Fruit fly (Drosophila melanogaster) whole organism, prepupa: ENCODE measurements around the gene mxt.

Experiments used
- Blimp-1 ChIP-seq: fragments of 200-800 bp; sonication (Bioruptor generic); optimal IDR thresholded peaks from 3 replicates; lab custom pipeline; 2017; ENCODE audit warnings: missing biosample characterization, missing genetic modification characterization, mild to moderate bottlenecking, moderate library complexity, missing genetic modification reagents
- CG10631 ChIP-seq: fragments of 200-800 bp; sonication (Bioruptor generic); optimal IDR thresholded peaks from 2 replicates; lab custom pipeline; 2016; ENCODE audit warnings: missing biosample characterization, missing genetic modification characterization
- CG11294 ChIP-seq: fragments of 200-800 bp; sonication (Bioruptor generic); IDR thresholded peaks from 2 replicates; pipeline ENCODE4 v1.3.6; 2022; ENCODE audit warnings: missing biosample characterization, missing genetic modification characterization
- CG11762 ChIP-seq: fragments of 200-800 bp; sonication (Bioruptor generic); optimal IDR thresholded peaks from 3 replicates; lab custom pipeline; 2016; ENCODE audit warnings: missing biosample characterization, missing genetic modification characterization; ENCODE audit not compliant: insufficient read depth
- CG11902 ChIP-seq: fragments of 200-800 bp; sonication (Bioruptor generic); optimal IDR thresholded peaks from 3 replicates; lab custom pipeline; 2016; ENCODE audit warnings: missing biosample characterization, missing genetic modification characterization
- CG1621 ChIP-seq: fragments of 200-800 bp; sonication (Bioruptor generic); optimal IDR thresholded peaks from 3 replicates; lab custom pipeline; 2018; ENCODE audit warnings: missing biosample characterization, mild to moderate bottlenecking, missing genetic modification characterization
- CG16779 ChIP-seq: fragments of 200-800 bp; sonication (Bioruptor generic); optimal IDR thresholded peaks from 3 replicates; lab custom pipeline; 2017; ENCODE audit warnings: missing biosample characterization, mild to moderate bottlenecking, missing genetic modification characterization
- CG3032 ChIP-seq: fragments of 200-800 bp; optimal IDR thresholded peaks from 2 replicates; lab custom pipeline; 2019; ENCODE audit warnings: missing biosample characterization, mild to moderate bottlenecking, missing genetic modification characterization, moderate library complexity
- CG31627 ChIP-seq: fragments of 200-800 bp; sonication (Bioruptor generic); optimal IDR thresholded peaks from 3 replicates; lab custom pipeline; 2016; ENCODE audit warnings: missing biosample characterization, missing genetic modification characterization
- CG3919 ChIP-seq: fragments of 200-800 bp; sonication (Bioruptor generic); optimal IDR thresholded peaks from 3 replicates; lab custom pipeline; 2016; ENCODE audit warnings: missing biosample characterization, missing genetic modification characterization
- CG4318 ChIP-seq: fragments of 200-800 bp; sonication (Bioruptor generic); optimal IDR thresholded peaks from 3 replicates; lab custom pipeline; 2017; ENCODE audit warnings: missing biosample characterization, mild to moderate bottlenecking, missing genetic modification characterization
- CG6163 ChIP-seq: fragments of 200-800 bp; sonication (Bioruptor generic); IDR thresholded peaks from 3 replicates; pipeline ENCODE4 v1.3.6; 2022; ENCODE audit warnings: missing biosample characterization, missing genetic modification characterization
- CG6792 ChIP-seq: fragments of 200-800 bp; sonication (Bioruptor generic); optimal IDR thresholded peaks from 3 replicates; lab custom pipeline; 2016; ENCODE audit warnings: missing biosample characterization, missing genetic modification characterization
- CG6808 ChIP-seq: fragments of 200-800 bp; sonication (Bioruptor generic); optimal IDR thresholded peaks from 3 replicates; lab custom pipeline; 2017; ENCODE audit warnings: missing biosample characterization, missing genetic modification characterization, mild to moderate bottlenecking, moderate library complexity, missing genetic modification reagents
- CG6854 ChIP-seq: fragments of 200-800 bp; sonication (Bioruptor generic); optimal IDR thresholded peaks from 2 replicates; lab custom pipeline; 2017; ENCODE audit warnings: missing biosample characterization, mild to moderate bottlenecking, missing genetic modification characterization
- CG7368 ChIP-seq: fragments of 200-800 bp; sonication (Bioruptor generic); optimal IDR thresholded peaks from 3 replicates; lab custom pipeline; 2016; ENCODE audit warnings: missing biosample characterization, missing genetic modification characterization
- CG8319 ChIP-seq: fragments of 200-800 bp; sonication (Bioruptor generic); optimal IDR thresholded peaks from 3 replicates; lab custom pipeline; 2016; ENCODE audit warnings: missing biosample characterization, missing genetic modification characterization
- CG8632 ChIP-seq: fragments of 200-800 bp; sonication (Bioruptor generic); optimal IDR thresholded peaks from 3 replicates; lab custom pipeline; 2016; ENCODE audit warnings: missing biosample characterization, missing genetic modification characterization
- Eip75B ChIP-seq: fragments of 200-800 bp; sonication (Bioruptor generic); optimal IDR thresholded peaks from 3 replicates; lab custom pipeline; 2016; ENCODE audit warnings: missing biosample characterization, missing genetic modification characterization
- Eip78C ChIP-seq: fragments of 200-800 bp; sonication (Bioruptor generic); peaks from one replicate; lab custom pipeline; 2016; ENCODE audit warnings: missing biosample characterization, missing genetic modification characterization
- Eip93F ChIP-seq: fragments of 200-800 bp; sonication (Bioruptor generic); optimal IDR thresholded peaks from 2 replicates; lab custom pipeline; 2016; ENCODE audit warnings: missing biosample characterization, mild to moderate bottlenecking, missing genetic modification characterization
- Ets21C ChIP-seq: fragments of 200-800 bp; sonication (Bioruptor generic); optimal IDR thresholded peaks from 3 replicates; lab custom pipeline; 2016; ENCODE audit warnings: missing biosample characterization, missing genetic modification characterization
- Ets96B ChIP-seq: fragments of 200-800 bp; optimal IDR thresholded peaks from 2 replicates; lab custom pipeline; 2019; ENCODE audit warnings: missing biosample characterization, mild to moderate bottlenecking, missing genetic modification characterization, moderate library complexity
- Hr38 ChIP-seq: sonication (Bioruptor generic); optimal IDR thresholded peaks from 2 replicates; lab custom pipeline; 2016; ENCODE audit warnings: missing biosample characterization, missing genetic modification characterization
- Hr39 ChIP-seq: fragments of 200-800 bp; sonication (Bioruptor generic); optimal IDR thresholded peaks from 2 replicates; lab custom pipeline; 2016; ENCODE audit warnings: missing biosample characterization, missing genetic modification characterization
- Lpt ChIP-seq: fragments of 200-800 bp; sonication (Bioruptor generic); optimal IDR thresholded peaks from 3 replicates; lab custom pipeline; 2016; ENCODE audit warnings: missing biosample characterization, missing genetic modification characterization
- Met ChIP-seq: fragments of 200-800 bp; sonication (Bioruptor generic); optimal IDR thresholded peaks from 3 replicates; lab custom pipeline; 2016; ENCODE audit warnings: missing biosample characterization, missing genetic modification characterization
- OdsH ChIP-seq: fragments of 200-800 bp; sonication (Bioruptor generic); optimal IDR thresholded peaks from 3 replicates; lab custom pipeline; 2016; ENCODE audit warnings: missing biosample characterization, missing genetic modification characterization
- Smox ChIP-seq: fragments of 200-800 bp; sonication (Bioruptor generic); optimal IDR thresholded peaks from 3 replicates; lab custom pipeline; 2016; ENCODE audit warnings: missing biosample characterization, missing genetic modification characterization
- Sox102F ChIP-seq: fragments of 200-800 bp; sonication (Bioruptor generic); optimal IDR thresholded peaks from 2 replicates; lab custom pipeline; 2016; ENCODE audit warnings: missing biosample characterization, mild to moderate bottlenecking, missing genetic modification characterization
- Sox14 ChIP-seq: fragments of 200-800 bp; sonication (Bioruptor generic); optimal IDR thresholded peaks from 3 replicates; lab custom pipeline; 2016; ENCODE audit warnings: missing biosample characterization, missing genetic modification characterization
- Sox15 ChIP-seq: fragments of 200-800 bp; sonication (Bioruptor generic); optimal IDR thresholded peaks from 3 replicates; lab custom pipeline; 2016; ENCODE audit warnings: missing biosample characterization, missing genetic modification characterization
- achi ChIP-seq: fragments of 200-800 bp; sonication (Bioruptor generic); optimal IDR thresholded peaks from 3 replicates; lab custom pipeline; 2016; ENCODE audit warnings: missing biosample characterization, missing genetic modification characterization
- acj6 ChIP-seq: fragments of 200-800 bp; sonication (Bioruptor generic); optimal IDR thresholded peaks from 3 replicates; lab custom pipeline; 2016; ENCODE audit warnings: missing biosample characterization, missing genetic modification characterization
- cyc ChIP-seq: fragments of 200-800 bp; sonication (Bioruptor generic); optimal IDR thresholded peaks from 3 replicates; lab custom pipeline; 2016; ENCODE audit warnings: missing biosample characterization, missing genetic modification characterization
- dac ChIP-seq: fragments of 200-800 bp; sonication (Bioruptor generic); optimal IDR thresholded peaks from 2 replicates; lab custom pipeline; 2017; ENCODE audit warnings: missing biosample characterization, mild to moderate bottlenecking, missing genetic modification characterization
- dsx ChIP-seq: fragments of 200-800 bp; optimal IDR thresholded peaks from 3 replicates; lab custom pipeline; 2019; ENCODE audit warnings: missing biosample characterization, mild to moderate bottlenecking, missing genetic modification characterization, moderate library complexity; ENCODE audit not compliant: poor library complexity, severe bottlenecking
- eg ChIP-seq: fragments of 200-800 bp; sonication (Bioruptor generic); IDR thresholded peaks from 3 replicates; pipeline ENCODE4 v1.3.6; 2022; ENCODE audit warnings: missing biosample characterization, missing genetic modification characterization
- esn ChIP-seq: fragments of 200-800 bp; sonication (Bioruptor generic); optimal IDR thresholded peaks from 2 replicates; lab custom pipeline; 2016; ENCODE audit warnings: missing biosample characterization, mild to moderate bottlenecking, missing genetic modification characterization, moderate library complexity
- fd85E ChIP-seq: fragments of 200-800 bp; sonication (Bioruptor generic); optimal IDR thresholded peaks from 3 replicates; lab custom pipeline; 2016; ENCODE audit warnings: missing biosample characterization, missing genetic modification characterization
- fkh ChIP-seq: fragments of 200-800 bp; sonication (Bioruptor generic); optimal IDR thresholded peaks from 3 replicates; lab custom pipeline; 2017; ENCODE audit warnings: missing biosample characterization, mild to moderate bottlenecking, missing genetic modification characterization, moderate library complexity
- lz ChIP-seq: fragments of 200-800 bp; sonication (Bioruptor generic); optimal IDR thresholded peaks from 3 replicates; lab custom pipeline; 2016; ENCODE audit warnings: missing biosample characterization, missing genetic modification characterization
- net ChIP-seq: fragments of 200-800 bp; sonication (Bioruptor generic); optimal IDR thresholded peaks from 3 replicates; lab custom pipeline; 2016; ENCODE audit warnings: missing biosample characterization, missing genetic modification characterization
- salr ChIP-seq, 2 experiments: fragments of 200-800 bp; sonication (Bioruptor generic); optimal IDR thresholded peaks; 3 replicates each; lab custom pipeline; 2016 to 2018; ENCODE audit warnings: missing biosample characterization in 2 of 2, missing genetic modification characterization in 2 of 2, mild to moderate bottlenecking in 1 of 2
- spab ChIP-seq: fragments of 200-800 bp; sonication (Bioruptor generic); optimal IDR thresholded peaks from 2 replicates; lab custom pipeline; 2017; ENCODE audit warnings: missing biosample characterization, mild to moderate bottlenecking, missing genetic modification characterization, missing genetic modification reagents
- svp ChIP-seq: fragments of 200-800 bp; sonication (Bioruptor generic); peaks from one replicate; lab custom pipeline; 2016; ENCODE audit warnings: missing biosample characterization, missing genetic modification characterization

Gene mxt

dm6 chr2L:4810697-4811490 lies 36.2 kb downstream of the mxt start (continued):
- TF ChIP-seq CG16779 (tag; lab: Kevin White, UChicago): no peak
- TF ChIP-seq CG6854 (GFP tag; lab: Kevin White, UChicago): no peak
- peak; percentile 46 for TF ChIP-seq CG11762 (GFP tag; lab: Kevin White, UChicago)
- peak; percentile 57 for TF ChIP-seq Blimp-1 (GFP tag; lab: Kevin White, UChicago)
- peak; percentile 69 for TF ChIP-seq CG3032 (tag; lab: Kevin White, UChicago)
- no peak for TF ChIP-seq CG11294 (GFP tag; lab: Robert Waterston, UW)
- peak; percentile 38 for TF ChIP-seq Sox102F (GFP tag; lab: Kevin White, UChicago)
- peak; percentile 57 for TF ChIP-seq fkh
- peak; percentile 62 for TF ChIP-seq spab (GFP tag; lab: Kevin White, UChicago)
- no peak for TF ChIP-seq Hr38
- TF ChIP-seq OdsH (GFP tag; lab: Kevin White, UChicago): peak; percentile 70
- peak; percentile 72 for TF ChIP-seq Met (GFP tag; lab: Kevin White, UChicago)
- peak; percentile 50 for TF ChIP-seq Eip75B (GFP tag; lab: Kevin White, UChicago)
- no peak; the same call in 2 of the 3 replicates for TF ChIP-seq CG6163 (GFP tag; lab: Robert Waterston, UW)
- no peak for TF ChIP-seq Lpt (GFP tag; lab: Kevin White, UChicago)
- TF ChIP-seq Eip78C (GFP tag; lab: Kevin White, UChicago): peak; percentile 95
- TF ChIP-seq CG10631: peak; percentile 76
- peak; percentile 57 for TF ChIP-seq net (GFP tag; lab: Kevin White, UChicago)
- TF ChIP-seq eg: 0 out of 3 replicates have a peak, but pooled peaks have one; percentile 6
- peak; percentile 63 for TF ChIP-seq achi (GFP tag; lab: Kevin White, UChicago)
- TF ChIP-seq CG8632 (GFP tag; lab: Kevin White, UChicago): peak; percentile 71
- peak; percentile 61 for TF ChIP-seq CG3919 (GFP tag; lab: Kevin White, UChicago)
- peak in 1 of 2 experiments; percentile 83 for TF ChIP-seq salr (GFP tag; optimal IDR thresholded peaks at IDR 0.05; lab: Kevin White, UChicago)
- peak; percentile 52 for TF ChIP-seq Ets96B (tag; lab: Kevin White, UChicago)
- peak; percentile 69 for TF ChIP-seq CG4318 (GFP tag; lab: Kevin White, UChicago)
- no peak for TF ChIP-seq CG1621
- no peak for TF ChIP-seq Eip93F (GFP tag; lab: Kevin White, UChicago)
- TF ChIP-seq lz: peak; percentile 62
- TF ChIP-seq dac (GFP tag; lab: Kevin White, UChicago): peak; percentile 7
- peak; percentile 56 for TF ChIP-seq Sox14 (GFP tag; lab: Kevin White, UChicago)
- peak; percentile 56 for TF ChIP-seq CG31627 (GFP tag; lab: Kevin White, UChicago)
- TF ChIP-seq CG7368: no peak
- peak; percentile 15 for TF ChIP-seq dsx
- TF ChIP-seq CG8319 (GFP tag; lab: Kevin White, UChicago): peak; percentile 38
- TF ChIP-seq cyc: peak; percentile 49
- peak; percentile 32 for TF ChIP-seq Sox15 (GFP tag; lab: Kevin White, UChicago)
- no peak for TF ChIP-seq fd85E (GFP tag; lab: Kevin White, UChicago)
- TF ChIP-seq acj6: peak; percentile 62

- TF ChIP-seq Lpt (GFP tag; lab: Kevin White, UChicago) (peak; percentile 49), CG6792 (GFP tag; lab: Kevin White, UChicago) (peak; percentile 40), Sox102F (GFP tag; lab: Kevin White, UChicago) (peak; percentile 25), achi (GFP tag; lab: Kevin White, UChicago) (no peak), cyc (no peak), Hr39 (GFP tag; lab: Kevin White, UChicago) (no peak), svp (GFP tag; lab: Kevin White, UChicago) (peak; percentile 67), CG11762 (GFP tag; lab: Kevin White, UChicago) (no peak), CG4318 (GFP tag; lab: Kevin White, UChicago) (no peak), esn (peak; percentile 49), Ets21C (GFP tag; lab: Kevin White, UChicago) (no peak), Blimp-1 (GFP tag; lab: Kevin White, UChicago) (no peak), CG11902 (GFP tag; lab: Kevin White, UChicago) (no peak), Smox (peak; percentile 29), dsx (peak; percentile 53), Sox14 (GFP tag; lab: Kevin White, UChicago) (peak; percentile 28), CG6808 (no peak), Eip75B (GFP tag; lab: Kevin White, UChicago) (no peak), CG7368 (peak; percentile 26), Eip93F (GFP tag; lab: Kevin White, UChicago) (no peak), spab (GFP tag; lab: Kevin White, UChicago) (no peak), CG6163 (GFP tag; lab: Robert Waterston, UW) (peak; percentile 21; the same call in 1 of the 3 replicates), dac (GFP tag; lab: Kevin White, UChicago) (no peak), fkh (no peak)
Measured at dm6 chr2L:4810044-4810609, 37.0 kb downstream of the mxt start.
